Worm (Caenorhabditis elegans) whole organism, midembryonic: ENCODE measurements around the gene timp-1.

Experiments
- T22C8.4 ChIP-seq: fragments of 200-800 bp; sonication (Bioruptor generic); IDR thresholded peaks from 2 replicates; pipeline ENCODE4 v1.3.6; 2022; ENCODE audit warnings: missing genetic modification characterization, missing compliant biosample characterization
- cog-1 ChIP-seq: sonication (generic microtip); optimal IDR thresholded peaks from 2 replicates; lab custom pipeline; 2016; ENCODE audit warnings: missing genetic modification characterization, missing compliant biosample characterization
- flt-1 ChIP-seq: fragments of 200-800 bp; sonication (Bioruptor generic); IDR thresholded peaks from 2 replicates; pipeline ENCODE4 v1.3.6; 2022; ENCODE audit warnings: missing genetic modification characterization, missing compliant biosample characterization
- klf-2 ChIP-seq: fragments of 200-800 bp; sonication (Bioruptor generic); conservative IDR thresholded peaks from 2 replicates; pipeline ENCODE4 v1.3.6; 2022; ENCODE audit warnings: missing genetic modification reagents, missing genetic modification characterization, missing compliant biosample characterization
- med-1 ChIP-seq: sonication (generic microtip); optimal IDR thresholded peaks from 2 replicates; lab custom pipeline; 2017; ENCODE audit warnings: missing genetic modification characterization, mild to moderate bottlenecking, missing compliant biosample characterization, antibody characterized with exemption, missing genetic modification reagents; ENCODE audit not compliant: insufficient read depth
- ref-1 ChIP-seq: fragments of 200-800 bp; sonication (Bioruptor generic); conservative IDR thresholded peaks from 2 replicates; pipeline ENCODE4 v1.3.6; 2022; ENCODE audit warnings: missing genetic modification reagents, missing genetic modification characterization, missing compliant biosample characterization
- tab-1 ChIP-seq: fragments of 200-800 bp; sonication (Bioruptor generic); IDR thresholded peaks from 2 replicates; pipeline ENCODE4 v1.3.6; 2022; ENCODE audit warnings: missing genetic modification characterization, missing compliant biosample characterization
- ztf-23 ChIP-seq: fragments of 200-800 bp; sonication (Bioruptor generic); IDR thresholded peaks from 2 replicates; pipeline ENCODE4 v1.3.6; 2022; ENCODE audit warnings: missing genetic modification reagents, missing genetic modification characterization, missing compliant biosample characterization
- ztf-29 ChIP-seq: fragments of 200-800 bp; sonication (Bioruptor generic); IDR thresholded peaks from 2 replicates; pipeline ENCODE4 v1.3.6; 2022; ENCODE audit warnings: missing genetic modification reagents, missing genetic modification characterization, missing compliant biosample characterization

timp-1 gene

ce11 chrV:8195889-8196418 is 11.1 kb upstream of the timp-1 start, which contains the start of gene F20D6.10:
Gene F20D6.10, minus strand, starts transcription at chrV:8195939.
- TF ChIP-seq flt-1 (no peak), ref-1 (GFP tag; lab: Robert Waterston, UW) (no peak), cog-1 (tag; lab: Kevin White, UChicago) (no peak), ztf-29 (no peak), med-1 (GFP tag; lab: Kevin White, UChicago) (no peak), ztf-23 (GFP tag; lab: Robert Waterston, UW) (no peak), T22C8.4 (no peak), klf-2 (GFP tag; lab: Robert Waterston, UW) (no peak), tab-1 (GFP tag; lab: Robert Waterston, UW) (no peak)

ce11 chrV:8196993-8197392 is 10.0 kb upstream of the timp-1 start:
- no peak for TF ChIP-seq ztf-23 (GFP tag; lab: Robert Waterston, UW)

DNA sequence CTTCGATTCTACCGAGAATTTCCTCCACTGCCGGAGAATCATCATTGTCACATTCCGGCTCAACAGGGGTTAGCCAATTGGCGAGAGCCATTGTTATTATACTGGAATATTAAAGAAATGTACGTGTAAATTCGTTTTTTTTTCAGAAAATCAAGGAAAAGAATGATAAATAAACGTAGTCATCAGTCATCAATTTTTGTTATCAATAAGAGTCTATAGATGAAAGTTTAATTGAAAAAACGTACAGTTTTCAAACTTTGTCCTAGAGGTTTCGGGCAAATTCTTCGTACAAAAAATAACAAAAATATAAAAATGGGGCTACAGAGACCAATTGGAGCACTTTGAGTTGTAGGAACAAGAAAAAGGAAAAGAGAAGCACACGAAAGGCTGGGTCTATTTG is 8.0 kb upstream of the timp-1 start, which contains the start of gene F20D6.11:
Gene F20D6.11 (minus strand): TSS at position 101 of the 400 bp plus-strand sequence.
- TF ChIP-seq ztf-23 (GFP tag; lab: Robert Waterston, UW), result no peak
- no peak for TF ChIP-seq flt-1
- no peak for TF ChIP-seq med-1 (GFP tag; lab: Kevin White, UChicago)
- TF ChIP-seq cog-1 (tag; lab: Kevin White, UChicago), result no peak
- TF ChIP-seq ref-1 (GFP tag; lab: Robert Waterston, UW), result no peak
- no peak for TF ChIP-seq klf-2 (GFP tag; lab: Robert Waterston, UW)
- TF ChIP-seq T22C8.4, result no peak
- TF ChIP-seq ztf-29, result no peak
- no peak for TF ChIP-seq tab-1 (GFP tag; lab: Robert Waterston, UW)

DNA sequence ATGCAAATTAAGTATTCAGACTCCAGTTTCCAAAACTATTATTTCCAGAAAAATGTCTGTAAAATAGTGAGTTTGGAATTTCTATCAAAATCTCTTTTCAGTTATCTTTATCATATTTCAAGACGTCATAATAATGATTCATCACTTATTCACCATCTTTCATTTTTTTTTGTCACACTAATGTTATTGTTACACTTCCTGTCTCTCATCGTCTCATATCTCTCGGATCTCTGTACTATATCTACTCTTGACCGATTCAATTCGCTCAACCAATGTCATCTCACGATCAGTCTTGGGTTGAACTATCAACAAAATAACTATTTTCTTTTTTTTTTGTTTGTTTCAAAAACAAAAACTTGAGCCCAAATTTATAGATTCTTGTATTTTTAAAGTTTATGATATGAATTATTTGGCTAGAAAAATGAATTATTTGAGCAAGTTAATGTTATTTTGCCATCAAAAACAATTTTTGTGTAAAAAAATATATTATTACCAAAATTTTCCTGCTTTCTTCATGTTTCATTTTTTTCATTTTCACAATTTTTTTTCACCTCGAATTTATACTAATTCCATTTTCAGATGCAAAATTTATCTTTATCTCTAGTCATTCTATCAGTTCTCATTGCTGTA is 5.7 kb upstream of the timp-1 start, which contains the start of gene cri-2:
Gene cri-2 (plus strand): TSS at position 580 of the 630 bp plus-strand sequence.
- TF ChIP-seq tab-1 (GFP tag; lab: Robert Waterston, UW) (no peak), ztf-29 (no peak), ztf-23 (GFP tag; lab: Robert Waterston, UW) (no peak), klf-2 (GFP tag; lab: Robert Waterston, UW) (no peak)

DNA sequence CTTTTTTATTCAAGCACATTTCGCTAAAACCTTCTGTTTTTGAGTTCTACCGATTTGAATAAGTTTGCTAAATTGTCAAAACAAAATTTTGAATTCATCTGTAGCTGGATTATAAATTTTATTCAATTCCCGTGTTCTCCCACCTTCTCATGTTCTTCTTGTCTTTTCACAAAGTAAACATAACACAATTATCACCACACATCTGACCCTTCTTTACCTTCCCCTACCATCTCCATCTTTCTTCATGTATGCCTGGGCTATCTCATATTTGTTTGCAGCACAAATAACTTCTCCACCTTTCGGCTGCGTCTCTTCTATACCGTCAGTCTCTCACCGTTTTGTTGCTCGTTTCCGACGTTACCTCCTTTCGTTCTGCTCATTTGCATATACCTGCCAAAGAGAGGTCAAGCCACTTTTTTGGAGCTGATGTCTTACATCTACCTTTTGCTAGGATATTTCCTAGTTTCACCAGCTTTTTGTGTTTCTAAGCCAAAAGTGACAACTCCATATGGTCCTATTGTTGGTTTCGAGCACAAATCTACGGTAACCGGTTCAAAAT is 3.9 kb upstream of the timp-1 start, which contains the start of gene cest-17:
Gene cest-17 (plus strand): TSS at position 248 of the 559 bp plus-strand sequence.
- no peak for TF ChIP-seq flt-1
- TF ChIP-seq med-1 (GFP tag; lab: Kevin White, UChicago), result no peak
- no peak for TF ChIP-seq klf-2 (GFP tag; lab: Robert Waterston, UW)
- TF ChIP-seq ztf-23 (GFP tag; lab: Robert Waterston, UW), result no peak
- no peak for TF ChIP-seq ref-1 (GFP tag; lab: Robert Waterston, UW)
- TF ChIP-seq cog-1 (tag; lab: Kevin White, UChicago), result no peak
- no peak for TF ChIP-seq ztf-29
- no peak for TF ChIP-seq T22C8.4
- TF ChIP-seq tab-1 (GFP tag; lab: Robert Waterston, UW), result no peak

DNA sequence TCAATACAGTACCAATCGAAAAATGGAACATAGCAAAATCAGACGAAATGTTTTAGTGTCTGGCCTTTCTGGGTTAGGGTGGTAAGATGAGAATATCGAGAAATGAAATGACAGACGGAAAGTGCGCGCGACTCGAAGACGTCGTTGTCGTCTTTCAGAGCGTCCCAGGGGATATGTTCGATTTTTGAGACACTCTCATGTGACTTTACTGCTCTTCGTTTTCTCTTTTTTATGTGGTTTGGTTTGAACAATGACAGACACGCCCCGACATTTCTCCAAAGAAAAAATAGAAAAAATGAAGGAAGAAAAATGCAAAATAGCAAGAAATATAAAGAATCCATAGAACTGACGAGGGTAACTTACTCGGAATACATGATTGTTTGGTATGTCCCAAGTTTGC is 3.5 kb downstream of the timp-1 start:
- no peak for TF ChIP-seq klf-2 (GFP tag; lab: Robert Waterston, UW)
- no peak for TF ChIP-seq med-1 (GFP tag; lab: Kevin White, UChicago)
- no peak for TF ChIP-seq ztf-29
- TF ChIP-seq T22C8.4, result no peak
- no peak for TF ChIP-seq ref-1 (GFP tag; lab: Robert Waterston, UW)
- TF ChIP-seq tab-1 (GFP tag; lab: Robert Waterston, UW), result no peak
- TF ChIP-seq ztf-23 (GFP tag; lab: Robert Waterston, UW), result no peak
- TF ChIP-seq cog-1 (tag; lab: Kevin White, UChicago), result no peak
- no peak for TF ChIP-seq flt-1

DNA sequence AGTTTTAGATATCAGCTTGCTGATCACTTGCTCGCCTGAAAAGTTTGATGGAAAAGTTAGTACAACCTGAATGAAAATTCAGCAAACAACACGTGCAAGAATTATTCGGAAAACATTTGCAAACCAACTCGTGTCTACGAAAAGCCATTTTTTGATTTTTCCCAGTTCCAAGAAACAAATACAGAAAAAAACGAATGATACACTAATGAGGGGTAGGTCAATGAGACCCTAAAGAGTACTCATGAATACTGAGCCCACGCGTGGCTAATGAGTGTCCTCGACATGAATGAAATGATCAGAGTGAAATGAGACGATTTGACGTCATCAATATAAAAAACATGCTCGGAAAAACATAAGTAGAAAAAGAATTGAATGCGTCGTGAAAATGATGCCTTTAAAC is 5.0 kb downstream of the timp-1 start:
- TF ChIP-seq flt-1, result no peak
- TF ChIP-seq ref-1 (GFP tag; lab: Robert Waterston, UW), result no peak
- no peak for TF ChIP-seq tab-1 (GFP tag; lab: Robert Waterston, UW)
- no peak for TF ChIP-seq T22C8.4
- no peak for TF ChIP-seq cog-1 (tag; lab: Kevin White, UChicago)
- no peak for TF ChIP-seq ztf-29
- no peak for TF ChIP-seq ztf-23 (GFP tag; lab: Robert Waterston, UW)
- no peak for TF ChIP-seq klf-2 (GFP tag; lab: Robert Waterston, UW)
- TF ChIP-seq med-1 (GFP tag; lab: Kevin White, UChicago), result no peak

- TF ChIP-seq tab-1 (GFP tag; lab: Robert Waterston, UW), result no peak
- TF ChIP-seq ref-1 (GFP tag; lab: Robert Waterston, UW), result no peak
- TF ChIP-seq flt-1, result no peak
- no peak for TF ChIP-seq klf-2 (GFP tag; lab: Robert Waterston, UW)
- TF ChIP-seq T22C8.4, result no peak
- no peak for TF ChIP-seq cog-1 (tag; lab: Kevin White, UChicago)
- no peak for TF ChIP-seq ztf-23 (GFP tag; lab: Robert Waterston, UW)
- TF ChIP-seq ztf-29, result no peak
- no peak for TF ChIP-seq med-1 (GFP tag; lab: Kevin White, UChicago)
Measured at ce11 chrV:8212816-8213215, 5.8 kb downstream of the timp-1 start.

- TF ChIP-seq med-1 (GFP tag; lab: Kevin White, UChicago) (no peak), cog-1 (tag; lab: Kevin White, UChicago) (no peak), tab-1 (GFP tag; lab: Robert Waterston, UW) (no peak), ref-1 (GFP tag; lab: Robert Waterston, UW) (no peak), flt-1 (no peak), klf-2 (GFP tag; lab: Robert Waterston, UW) (no peak), T22C8.4 (no peak), ztf-23 (GFP tag; lab: Robert Waterston, UW) (no peak), ztf-29 (no peak)
Measured at ce11 chrV:8213868-8214267, 6.8 kb downstream of the timp-1 start, which contains the start of gene K07C11.7. Gene K07C11.7, minus strand, starts transcription at chrV:8213968.
